Fruit fly (Drosophila melanogaster) whole organism, embryonic: ENCODE measurements around the gene Cand1.
A peak's percentile ranks its signal among the peaks of the same experiment; 100 is the strongest.

Source experiments
- Blimp-1 ChIP-seq: fragments of 200-800 bp; sonication (Bioruptor generic); optimal IDR thresholded peaks from 3 replicates; lab custom pipeline; 2018; ENCODE audit warnings: missing biosample characterization, missing genetic modification characterization, mild to moderate bottlenecking, moderate library complexity, missing genetic modification reagents
- CG1024 ChIP-seq: fragments of 200-800 bp; sonication (Bioruptor generic); IDR thresholded peaks from 2 replicates; pipeline ENCODE4 v1.3.6; 2022; ENCODE audit warnings: missing biosample characterization, missing genetic modification characterization
- CG12769 ChIP-seq: fragments of 200-800 bp; sonication (Bioruptor generic); optimal IDR thresholded peaks from 2 replicates; lab custom pipeline; 2019; ENCODE audit warnings: missing biosample characterization, mild to moderate bottlenecking, missing genetic modification characterization, moderate library complexity
- CG14050 ChIP-seq: fragments of 200-800 bp; sonication (Bioruptor generic); IDR thresholded peaks from 3 replicates; pipeline ENCODE4 v1.3.6; 2022; ENCODE audit warnings: missing biosample characterization, missing genetic modification characterization
- CG17328 ChIP-seq: fragments of 200-800 bp; sonication (Bioruptor generic); IDR thresholded peaks from 2 replicates; pipeline ENCODE4 v1.3.6; 2022; ENCODE audit warnings: missing biosample characterization, missing genetic modification characterization
- CG17612 ChIP-seq: fragments of 200-800 bp; sonication (Bioruptor generic); IDR thresholded peaks from 2 replicates; pipeline ENCODE4 v1.3.6; 2022; ENCODE audit warnings: missing biosample characterization, missing genetic modification characterization
- CG18764 ChIP-seq: fragments of 200-800 bp; sonication (Bioruptor generic); optimal IDR thresholded peaks from 3 replicates; lab custom pipeline; 2016; ENCODE audit warnings: missing biosample characterization, missing genetic modification characterization
- CG3726 ChIP-seq: fragments of 200-800 bp; sonication (Bioruptor generic); IDR thresholded peaks from 3 replicates; pipeline ENCODE4, ENCODE4 v1.3.6; 2022; ENCODE audit warnings: missing biosample characterization, missing genetic modification characterization
- CG4282 ChIP-seq: fragments of 200-800 bp; sonication (Bioruptor generic); optimal IDR thresholded peaks from 2 replicates; lab custom pipeline; 2016; ENCODE audit warnings: missing biosample characterization, missing genetic modification characterization
- CG5245 ChIP-seq: fragments of 200-800 bp; sonication (Bioruptor generic); optimal IDR thresholded peaks from 3 replicates; lab custom pipeline; 2016; ENCODE audit warnings: missing biosample characterization, missing genetic modification characterization
- CG6683 ChIP-seq: fragments of 200-800 bp; sonication (Bioruptor generic); optimal IDR thresholded peaks from 2 replicates; lab custom pipeline; 2017; ENCODE audit warnings: missing biosample characterization, mild to moderate bottlenecking, missing genetic modification characterization, missing genetic modification reagents
- CG6791 ChIP-seq: fragments of 200-800 bp; sonication (Bioruptor generic); IDR thresholded peaks from 3 replicates; pipeline ENCODE4 v1.3.6; 2022; ENCODE audit warnings: missing biosample characterization, missing genetic modification characterization; ENCODE audit not compliant: partially characterized antibody
- CG7963 ChIP-seq: fragments of 200-800 bp; sonication (Bioruptor generic); IDR thresholded peaks from 3 replicates; pipeline ENCODE4 v1.3.6; 2022; ENCODE audit warnings: missing biosample characterization, missing genetic modification characterization; ENCODE audit not compliant: partially characterized antibody
- CG8281 ChIP-seq: fragments of 200-800 bp; sonication (Bioruptor generic); optimal IDR thresholded peaks from 2 replicates; lab custom pipeline; 2018; ENCODE audit warnings: missing biosample characterization, mild to moderate bottlenecking, missing genetic modification characterization, moderate library complexity
- CG8388 ChIP-seq: fragments of 200-800 bp; sonication (Bioruptor generic); optimal IDR thresholded peaks from 2 replicates; lab custom pipeline; 2019; ENCODE audit warnings: missing biosample characterization, mild to moderate bottlenecking, missing genetic modification characterization, moderate library complexity
- CkIIα-i1 ChIP-seq: fragments of 200-800 bp; sonication (Bioruptor generic); IDR thresholded peaks from 2 replicates; pipeline ENCODE4 v1.3.6; 2022; ENCODE audit warnings: missing biosample characterization, missing genetic modification characterization
- D19A ChIP-seq: fragments of 200-800 bp; optimal IDR thresholded peaks from 3 replicates; lab custom pipeline; 2019; ENCODE audit warnings: missing biosample characterization, mild to moderate bottlenecking, missing genetic modification characterization, moderate library complexity
- D19B ChIP-seq: fragments of 200-800 bp; sonication (Bioruptor generic); optimal IDR thresholded peaks from 2 replicates; lab custom pipeline; 2017; ENCODE audit warnings: missing biosample characterization, mild to moderate bottlenecking, missing genetic modification characterization
- Deaf1 ChIP-seq: fragments of 200-800 bp; optimal IDR thresholded peaks from 3 replicates; lab custom pipeline; 2019; ENCODE audit warnings: missing biosample characterization, mild to moderate bottlenecking, missing genetic modification characterization, moderate library complexity
- Dip2 ChIP-seq: fragments of 200-800 bp; sonication (Bioruptor generic); IDR thresholded peaks from 2 replicates; pipeline ENCODE4 v1.3.6; 2022; ENCODE audit warnings: missing biosample characterization, missing genetic modification characterization
- MESR4 ChIP-seq: fragments of 200-800 bp; sonication (Bioruptor generic); optimal IDR thresholded peaks from 2 replicates; lab custom pipeline; 2018; ENCODE audit warnings: missing biosample characterization, mild to moderate bottlenecking, missing genetic modification characterization, moderate library complexity
- NFAT ChIP-seq: fragments of 200-800 bp; sonication (Bioruptor generic); IDR thresholded peaks from 2 replicates; pipeline ENCODE4 v1.3.6; 2022; ENCODE audit warnings: missing biosample characterization, missing genetic modification characterization
- Nf-YA ChIP-seq: fragments of 200-800 bp; sonication (Bioruptor generic); IDR thresholded peaks from 2 replicates; pipeline ENCODE4 v1.3.6; 2022; ENCODE audit warnings: missing biosample characterization, missing genetic modification characterization
- PHDP ChIP-seq: fragments of 200-800 bp; sonication (Bioruptor generic); optimal IDR thresholded peaks from 3 replicates; lab custom pipeline; 2018; ENCODE audit warnings: missing biosample characterization, mild to moderate bottlenecking, missing genetic modification characterization, moderate library complexity
- Pdp1 ChIP-seq, 2 experiments: fragments of 200-800 bp; sonication (Bioruptor generic); optimal IDR thresholded peaks; 3 replicates each; lab custom pipeline; 2016; ENCODE audit warnings: missing biosample characterization in 2 of 2, missing genetic modification characterization in 2 of 2, mild to moderate bottlenecking in 1 of 2, moderate library complexity in 1 of 2
- ap ChIP-seq: fragments of 200-800 bp; sonication (Bioruptor generic); IDR thresholded peaks from 2 replicates; pipeline ENCODE4 v1.3.6; 2022; ENCODE audit warnings: missing biosample characterization, missing genetic modification characterization
- chm ChIP-seq: fragments of 200-800 bp; sonication (Bioruptor generic); IDR thresholded peaks from 2 replicates; pipeline ENCODE4 v1.3.6; 2022; ENCODE audit warnings: missing biosample characterization, missing genetic modification characterization
- dysf ChIP-seq: fragments of 200-800 bp; sonication (Bioruptor generic); IDR thresholded peaks from 3 replicates; pipeline ENCODE4 v1.3.6; 2022; ENCODE audit warnings: missing biosample characterization, missing genetic modification characterization
- exex ChIP-seq: fragments of 200-800 bp; sonication (Bioruptor generic); optimal IDR thresholded peaks from 4 replicates; lab custom pipeline; 2018; ENCODE audit warnings: missing biosample characterization, mild to moderate bottlenecking, missing genetic modification characterization, moderate library complexity
- gsb ChIP-seq: fragments of 200-800 bp; sonication (Bioruptor generic); IDR thresholded peaks from 2 replicates; pipeline ENCODE4 v1.3.6; 2022; ENCODE audit warnings: missing biosample characterization, missing genetic modification characterization
- kay ChIP-seq: fragments of 200-800 bp; sonication (Bioruptor generic); optimal IDR thresholded peaks from 2 replicates; lab custom pipeline; 2016; ENCODE audit warnings: missing biosample characterization, missing genetic modification characterization
- lov ChIP-seq, 2 experiments: fragments of 200-800 bp in 1 of 2; fragments of >200 bp in 1 of 2; sonication (Bioruptor generic) in 1 of 2; IDR thresholded peaks in 1 of 2; optimal IDR thresholded peaks in 1 of 2; 2 replicates in 1 of 2; 3 replicates in 1 of 2; pipeline versions ENCODE4 v1.3.6 to Lab custom; 2017 to 2022; ENCODE audit warnings: missing biosample characterization in 1 of 2, missing genetic modification characterization in 1 of 2
- mld ChIP-seq: fragments of 200-800 bp; sonication (Bioruptor generic); IDR thresholded peaks from 3 replicates; pipeline ENCODE4 v1.3.6; 2022; ENCODE audit warnings: missing biosample characterization, missing genetic modification characterization; ENCODE audit not compliant: partially characterized antibody
- pros ChIP-seq: fragments of 200-800 bp; sonication (Bioruptor generic); optimal IDR thresholded peaks from 3 replicates; lab custom pipeline; 2019; ENCODE audit warnings: missing biosample characterization, mild to moderate bottlenecking, missing genetic modification characterization, moderate library complexity
- row ChIP-seq: fragments of 200-800 bp; sonication (Bioruptor generic); IDR thresholded peaks from 3 replicates; pipeline ENCODE4 v1.3.6; 2022; ENCODE audit warnings: missing biosample characterization, missing genetic modification characterization
- sens ChIP-seq: fragments of 200-800 bp; sonication (Bioruptor generic); peaks from one replicate; lab custom pipeline; 2016; ENCODE audit warnings: missing biosample characterization, missing genetic modification characterization
- sug ChIP-seq: fragments of 200-800 bp; optimal IDR thresholded peaks from 2 replicates; lab custom pipeline; 2019; ENCODE audit warnings: missing biosample characterization, mild to moderate bottlenecking, missing genetic modification characterization, moderate library complexity
- trh ChIP-seq: fragments of 200-800 bp; sonication (Bioruptor generic); optimal IDR thresholded peaks from 2 replicates; lab custom pipeline; 2016; ENCODE audit warnings: missing biosample characterization, missing genetic modification characterization
- zfh1 ChIP-seq: fragments of 200-800 bp; sonication (Bioruptor generic); IDR thresholded peaks from 3 replicates; pipeline ENCODE4 v1.3.6; 2022; ENCODE audit warnings: missing biosample characterization, missing genetic modification characterization

Gene Cand1

DNA sequence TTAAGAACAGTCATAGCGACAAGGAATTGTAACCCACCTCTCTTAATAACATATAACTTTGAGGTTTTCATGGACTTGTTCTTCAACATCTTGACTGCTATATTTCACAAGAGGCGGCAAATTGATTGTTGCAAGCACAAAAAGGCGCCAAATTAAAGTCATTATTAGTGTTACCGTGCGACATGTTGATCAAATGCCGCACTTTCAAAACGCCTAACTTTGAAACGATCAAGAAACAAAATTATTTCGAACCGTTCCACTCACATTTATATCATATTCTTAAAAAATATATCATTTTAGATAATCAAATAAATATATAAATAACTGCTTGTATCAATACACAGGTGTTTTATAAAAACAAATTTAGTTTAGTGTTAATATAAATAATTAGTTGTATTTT lies 34.7 kb downstream of the Cand1 start, which contains the start of gene RnrL (continued):
- TF ChIP-seq CG1024 (GFP tag; lab: Robert Waterston, UW) = no peak

DNA sequence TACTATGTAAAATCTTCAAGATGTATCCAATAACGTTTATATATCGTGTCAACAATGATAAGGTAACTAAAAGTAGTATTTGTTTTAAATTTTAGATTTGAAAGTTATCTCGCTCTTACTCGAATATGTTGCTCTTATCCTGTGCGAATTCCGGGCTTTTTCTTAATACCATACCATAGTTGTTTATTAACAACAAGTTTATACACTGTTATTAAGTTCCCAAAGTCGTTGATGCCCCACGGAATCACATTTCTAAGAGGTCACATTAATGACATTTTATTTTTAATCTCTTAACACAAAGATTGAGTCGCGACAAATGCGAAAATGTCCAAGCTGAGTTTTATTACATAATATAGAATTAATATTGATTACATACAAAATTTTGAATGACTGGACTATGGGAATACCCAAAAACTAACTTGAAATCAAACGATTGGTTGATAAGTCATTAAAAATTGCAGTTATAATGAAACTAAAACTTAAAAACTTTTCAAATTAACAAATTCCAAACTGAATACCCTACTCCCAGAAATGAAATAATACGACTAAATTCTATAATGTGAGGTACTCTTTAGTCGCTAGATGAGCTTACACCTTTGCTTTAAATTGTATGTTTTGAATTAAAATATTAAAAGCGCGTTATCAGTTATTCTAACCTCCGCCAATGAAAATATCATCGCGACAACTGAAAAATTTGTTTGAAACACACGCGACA lies 39.6 kb downstream of the Cand1 start, which contains the start of gene CG5381:
TSS of gene CG5381 (minus strand) at position 330 of the 715 bp plus-strand sequence.
- TF ChIP-seq CkIIα-i1 (GFP tag; lab: Robert Waterston, UW) = no peak
- no peak for TF ChIP-seq CG4282
- no peak for TF ChIP-seq PHDP (tag; lab: Kevin White, UChicago)
- no peak for TF ChIP-seq zfh1 (GFP tag; lab: Robert Waterston, UW)
- no peak for TF ChIP-seq Dip2 (GFP tag; lab: Robert Waterston, UW)
- no peak for TF ChIP-seq Deaf1
- no peak for TF ChIP-seq CG8281 (tag; lab: Kevin White, UChicago)
- peak; percentile 44; the same call in 2 of the 3 replicates for TF ChIP-seq row (GFP tag; lab: Robert Waterston, UW)
- TF ChIP-seq CG14050 = no peak
- TF ChIP-seq gsb = no peak
- TF ChIP-seq kay = no peak
- no peak for TF ChIP-seq MESR4 (GFP tag; lab: Kevin White, UChicago)
- peak; percentile 96 for TF ChIP-seq D19B
- no peak for TF ChIP-seq trh (GFP tag; lab: Kevin White, UChicago)
- TF ChIP-seq sug = peak; percentile 15
- TF ChIP-seq CG6683 = no peak
- TF ChIP-seq CG6791 (GFP tag; lab: Robert Waterston, UW) = no peak
- TF ChIP-seq CG8388 = no peak
- no peak for TF ChIP-seq CG17612
- no peak for TF ChIP-seq NFAT
- no peak for TF ChIP-seq exex
- no peak for TF ChIP-seq CG18764 (GFP tag; lab: Kevin White, UChicago)
- no peak for TF ChIP-seq CG1024 (GFP tag; lab: Robert Waterston, UW)
- TF ChIP-seq ap (GFP tag; lab: Robert Waterston, UW) = no peak
- no peak for TF ChIP-seq CG3726 (GFP tag; lab: Robert Waterston, UW)
- TF ChIP-seq pros (GFP tag; lab: Kevin White, UChicago) = no peak
- no peak for TF ChIP-seq CG12769 (tag; lab: Kevin White, UChicago)
- no peak for TF ChIP-seq Nf-YA (GFP tag; lab: Robert Waterston, UW)
- peak in 1 of 2 experiments; percentile 82 for TF ChIP-seq Pdp1 (GFP tag; optimal IDR thresholded peaks at IDR 0.05; lab: Kevin White, UChicago)
- no peak for TF ChIP-seq CG17328 (GFP tag; lab: Robert Waterston, UW)
- no peak for TF ChIP-seq Blimp-1 (GFP tag; lab: Kevin White, UChicago)
- no peak for TF ChIP-seq chm
- no peak for TF ChIP-seq dysf (GFP tag; lab: Robert Waterston, UW)
- TF ChIP-seq CG5245 (GFP tag; lab: Kevin White, UChicago) = no peak
- no peak for TF ChIP-seq mld
- no peak for TF ChIP-seq lov (optimal IDR thresholded peaks at IDR 0.05; lab: Kevin White, UChicago)
- TF ChIP-seq lov (GFP tag; IDR thresholded peaks at IDR 0.05; lab: Robert Waterston, UW) = no peak

dm6 chr2L:10322176-10322575 lies 40.3 kb downstream of the Cand1 start, which contains the start of gene CG4995:
Gene CG4995, plus strand, starts transcription at chr2L:10322476.
- TF ChIP-seq sens (peak; percentile 50), D19A (tag; lab: Kevin White, UChicago) (peak; percentile 18), CG7963 (GFP tag; lab: Robert Waterston, UW) (no peak)
